Worm (Caenorhabditis elegans) whole organism, young adult: ENCODE results near the gene R06F6.12.

Experiments used
- T07F8.4 ChIP-seq: sonication (generic microtip); optimal IDR thresholded peaks from 2 replicates; lab custom pipeline; 2016; ENCODE audit warnings: mild to moderate bottlenecking, missing genetic modification characterization, moderate library complexity, missing compliant biosample characterization
- somi-1 ChIP-seq: fragments of 200-800 bp; sonication (Bioruptor generic); optimal IDR thresholded peaks from 2 replicates; lab custom pipeline; 2018; ENCODE audit warnings: mild to moderate bottlenecking, missing genetic modification characterization, missing compliant biosample characterization
- unc-62 ChIP-seq: fragments of 150-350 bp; optimal IDR thresholded peaks from 2 replicates; lab custom pipeline; 2014; ENCODE audit warnings: missing biosample characterization, missing genetic modification reagents, missing genetic modification characterization

DNA sequence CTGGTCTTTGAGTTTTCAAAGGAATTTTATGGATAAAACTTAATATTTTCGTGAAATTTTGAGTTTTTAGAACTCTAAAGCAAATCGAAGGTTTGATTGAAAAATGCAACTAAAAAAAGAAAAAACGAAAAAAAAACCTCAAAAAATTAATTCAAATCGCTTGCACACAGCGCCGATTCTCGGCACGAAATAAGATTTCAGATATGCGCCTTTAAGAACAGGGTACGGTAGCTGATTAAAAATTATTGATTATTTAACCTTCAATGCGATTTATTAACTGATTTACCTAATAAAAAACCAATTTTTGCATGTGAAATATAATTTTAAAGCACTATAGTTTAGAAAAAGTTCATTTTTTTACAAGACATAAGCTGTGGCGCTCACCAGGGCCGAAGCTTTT, 29.0 kb upstream of the R06F6.12 start:
- no peak for TF ChIP-seq T07F8.4 (tag; lab: Kevin White, UChicago)
- TF ChIP-seq unc-62 (GFP tag; lab: Kevin White, UChicago), result no peak
- no peak for TF ChIP-seq somi-1 (GFP tag; lab: Kevin White, UChicago)
